Worm (Caenorhabditis elegans) whole organism, L1 larva: ENCODE data around the gene F49E10.2.

ENCODE experiments used
- blmp-1 ChIP-seq: fragments of 150-350 bp; optimal IDR thresholded peaks from 2 replicates; lab custom pipeline; 2014; ENCODE audit warnings: missing biosample characterization, missing genetic modification characterization
- ceh-90 ChIP-seq: sonication (generic microtip); optimal IDR thresholded peaks from 2 replicates; lab custom pipeline; 2016; ENCODE audit warnings: missing genetic modification characterization, missing compliant biosample characterization
- dpl-1 ChIP-seq, 3 experiments: fragments of 150-350 bp in 2 of 3; sonication (generic microtip) in 1 of 3; optimal IDR thresholded peaks; 2 replicates each; lab custom pipeline; 2014 to 2017; ENCODE audit warnings: missing biosample characterization in 3 of 3, missing genetic modification characterization in 3 of 3, missing genetic modification reagents in 3 of 3
- efl-1 ChIP-seq, 4 experiments: fragments of 150-350 bp; optimal IDR thresholded peaks in 3 of 4; peaks in 1 of 4; 1 replicate in 1 of 4; 2 replicates in 3 of 4; lab custom pipeline; 2014; ENCODE audit warnings: missing biosample characterization in 2 of 4, missing genetic modification characterization in 2 of 4, missing genetic modification reagents in 2 of 4
- ets-5 ChIP-seq: fragments of 200-800 bp; sonication (Bioruptor generic); IDR thresholded peaks from 2 replicates; pipeline ENCODE4 v1.3.6; 2022; ENCODE audit warnings: missing genetic modification characterization, missing compliant biosample characterization
- fos-1 ChIP-seq: fragments of 150-350 bp; optimal IDR thresholded peaks from 2 replicates; lab custom pipeline; 2014; ENCODE audit warnings: missing biosample characterization, missing genetic modification characterization
- lsy-2 ChIP-seq, 2 experiments: fragments of 150-350 bp; optimal IDR thresholded peaks; 2 replicates each; lab custom pipeline; 2014; ENCODE audit warnings: missing biosample characterization in 2 of 2, missing genetic modification characterization in 2 of 2
- mab-9 ChIP-seq: fragments of 200-800 bp; sonication (Bioruptor generic); IDR thresholded peaks from 2 replicates; pipeline ENCODE4 v1.3.6; 2022; ENCODE audit warnings: missing genetic modification reagents, missing genetic modification characterization, missing compliant biosample characterization
- nhr-71 ChIP-seq: sonication (generic microtip); optimal IDR thresholded peaks from 2 replicates; lab custom pipeline; 2016; ENCODE audit warnings: mild to moderate bottlenecking, missing genetic modification characterization, moderate library complexity, missing compliant biosample characterization
- pag-3 ChIP-seq: sonication (generic microtip); optimal IDR thresholded peaks from 2 replicates; lab custom pipeline; 2017; ENCODE audit warnings: missing genetic modification characterization, mild to moderate bottlenecking, missing compliant biosample characterization, antibody characterized with exemption, borderline replicate concordance; ENCODE audit not compliant: insufficient read depth
- rnt-1 ChIP-seq: sonication (generic microtip); optimal IDR thresholded peaks from 2 replicates; lab custom pipeline; 2016; ENCODE audit warnings: mild to moderate bottlenecking, missing genetic modification characterization, moderate library complexity, missing compliant biosample characterization
- snu-23 ChIP-seq: sonication (generic microtip); optimal IDR thresholded peaks from 2 replicates; lab custom pipeline; 2016; ENCODE audit warnings: missing genetic modification characterization, missing compliant biosample characterization
- swsn-7 ChIP-seq: sonication (generic microtip); optimal IDR thresholded peaks from 2 replicates; lab custom pipeline; 2016; ENCODE audit warnings: missing genetic modification characterization, missing compliant biosample characterization
- zag-1 ChIP-seq: fragments of 150-350 bp; optimal IDR thresholded peaks from 2 replicates; lab custom pipeline; 2014; ENCODE audit warnings: missing biosample characterization, missing genetic modification characterization

Gene F49E10.2

DNA sequence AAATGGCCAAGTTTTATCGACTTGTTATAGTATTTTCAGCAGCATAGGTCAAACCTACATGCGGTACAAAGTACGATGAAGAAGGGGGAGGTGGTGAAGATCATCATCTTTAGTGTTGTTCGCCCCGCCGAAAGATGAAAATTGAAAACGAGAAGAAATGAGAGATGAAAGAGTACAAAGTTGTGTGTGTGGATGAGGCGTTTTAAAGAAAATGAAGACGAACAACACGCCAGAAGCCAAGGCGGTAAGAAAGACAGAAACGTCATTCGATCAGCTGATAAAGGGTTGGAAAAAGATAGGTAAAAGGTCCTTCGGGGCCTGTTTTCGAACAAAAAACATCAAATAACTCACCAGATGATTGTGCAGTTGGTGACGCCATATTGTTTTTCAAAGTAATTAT is 53.7 kb downstream of the F49E10.2 start (continued):
- TF ChIP-seq swsn-7 (tag; lab: Kevin White, UChicago) (no peak), ets-5 (GFP tag; lab: Robert Waterston, UW) (no peak), nhr-71 (peak; percentile 53), dpl-1 (GFP tag; optimal IDR thresholded peaks at IDR 0.05; lab: Kevin White, UChicago) (no peak), mab-9 (GFP tag; lab: Robert Waterston, UW) (no peak), blmp-1 (tag; lab: Kevin White, UChicago) (peak; percentile 55), snu-23 (peak; percentile 24), fos-1 (tag; lab: Kevin White, UChicago) (no peak), zag-1 (tag; lab: Kevin White, UChicago) (no peak), ceh-90 (tag; lab: Kevin White, UChicago) (no peak), pag-3 (tag; lab: Kevin White, UChicago) (no peak), lsy-2 (tag; optimal IDR thresholded peaks at IDR 0.05; lab: Kevin White, UChicago) (peak; percentile 10 to 31), efl-1 (optimal IDR thresholded peaks at IDR 0.05; lab: Kevin White, UChicago) (no peak), efl-1 (GFP tag; optimal IDR thresholded peaks at IDR 0.05 in 1 of 2; lab: Kevin White, UChicago) (peak in 1 of 2 experiments; percentile 1), rnt-1 (tag; lab: Kevin White, UChicago) (peak; percentile 51)
